Worm (Caenorhabditis elegans) whole organism, L2 larva: ENCODE results near the gene ttr-24.

Experiments
- C34F6.9 ChIP-seq: fragments of 150-350 bp; optimal IDR thresholded peaks from 2 replicates; lab custom pipeline; 2014; ENCODE audit warnings: missing biosample characterization, missing genetic modification characterization
- F13H6.1 ChIP-seq: sonication (generic microtip); optimal IDR thresholded peaks from 2 replicates; lab custom pipeline; 2016; ENCODE audit warnings: missing genetic modification characterization, missing compliant biosample characterization
- R02D3.7 ChIP-seq: fragments of 150-350 bp; optimal IDR thresholded peaks from 2 replicates; lab custom pipeline; 2014; ENCODE audit warnings: missing biosample characterization, missing genetic modification characterization
- ZK546.5 ChIP-seq: sonication (generic microtip); optimal IDR thresholded peaks from 2 replicates; lab custom pipeline; 2017; ENCODE audit warnings: missing biosample characterization, missing genetic modification characterization
- alr-1 ChIP-seq: fragments of 150-350 bp; optimal IDR thresholded peaks from 2 replicates; lab custom pipeline; 2014; ENCODE audit warnings: missing biosample characterization, missing genetic modification characterization
- aly-2 ChIP-seq: fragments of 150-350 bp; optimal IDR thresholded peaks from 2 replicates; lab custom pipeline; 2014; ENCODE audit warnings: missing biosample characterization, missing genetic modification characterization
- ama-1 ChIP-seq: fragments of 150-350 bp; optimal IDR thresholded peaks from 2 replicates; lab custom pipeline; 2018; ENCODE audit warnings: inconsistent platforms
- blmp-1 ChIP-seq: sonication (generic microtip); optimal IDR thresholded peaks from 2 replicates; lab custom pipeline; 2017; ENCODE audit warnings: missing genetic modification characterization, mild to moderate bottlenecking, missing compliant biosample characterization, antibody characterized with exemption, moderate library complexity; ENCODE audit not compliant: insufficient read depth
- crh-2 ChIP-seq: sonication (generic microtip); optimal IDR thresholded peaks from 2 replicates; lab custom pipeline; 2017; ENCODE audit warnings: missing biosample characterization, missing genetic modification characterization
- egl-27 ChIP-seq: sonication (generic microtip); optimal IDR thresholded peaks from 3 replicates; lab custom pipeline; 2017; ENCODE audit warnings: missing biosample characterization, missing genetic modification reagents, missing genetic modification characterization
- elt-1 ChIP-seq: fragments of 150-350 bp; optimal IDR thresholded peaks from 2 replicates; lab custom pipeline; 2014; ENCODE audit warnings: missing biosample characterization, missing genetic modification characterization
- elt-3 ChIP-seq: sonication (generic microtip); optimal IDR thresholded peaks from 2 replicates; lab custom pipeline; 2017; ENCODE audit warnings: missing biosample characterization, missing genetic modification characterization
- fos-1 ChIP-seq: fragments of 150-350 bp; optimal IDR thresholded peaks from 2 replicates; lab custom pipeline; 2014; ENCODE audit warnings: missing biosample characterization, missing genetic modification characterization
- lin-13 ChIP-seq: fragments of 150-350 bp; optimal IDR thresholded peaks from 2 replicates; lab custom pipeline; 2014; ENCODE audit warnings: missing biosample characterization, missing genetic modification reagents, missing genetic modification characterization
- lin-39 ChIP-seq: fragments of 150-350 bp; optimal IDR thresholded peaks from 2 replicates; lab custom pipeline; 2014; ENCODE audit warnings: missing biosample characterization, missing genetic modification reagents, missing genetic modification characterization
- lsy-2 ChIP-seq, 2 experiments: fragments of 150-350 bp in 1 of 2; sonication (generic microtip) in 1 of 2; optimal IDR thresholded peaks; 2 replicates each; lab custom pipeline; 2014 to 2017; ENCODE audit warnings: missing biosample characterization in 2 of 2, missing genetic modification characterization in 2 of 2
- mab-5 ChIP-seq: fragments of 150-350 bp; optimal IDR thresholded peaks from 2 replicates; lab custom pipeline; 2014; ENCODE audit warnings: missing biosample characterization, missing genetic modification characterization
- mdl-1 ChIP-seq, 2 experiments: fragments of 150-350 bp in 1 of 2; sonication (generic microtip) in 1 of 2; optimal IDR thresholded peaks; 2 replicates each; lab custom pipeline; 2017; ENCODE audit warnings: missing biosample characterization in 2 of 2, missing genetic modification characterization in 2 of 2
- nhr-10 ChIP-seq: sonication (generic microtip); optimal IDR thresholded peaks from 2 replicates; lab custom pipeline; 2017; ENCODE audit warnings: missing biosample characterization, missing genetic modification characterization
- nhr-12 ChIP-seq: fragments of 150-350 bp; optimal IDR thresholded peaks from 2 replicates; lab custom pipeline; 2014; ENCODE audit warnings: missing biosample characterization, missing genetic modification characterization
- nhr-129 ChIP-seq: fragments of 150-350 bp; optimal IDR thresholded peaks from 2 replicates; lab custom pipeline; 2014; ENCODE audit warnings: missing biosample characterization, missing genetic modification characterization
- nhr-21 ChIP-seq: fragments of 150-350 bp; optimal IDR thresholded peaks from 2 replicates; lab custom pipeline; 2014; ENCODE audit warnings: missing biosample characterization, missing genetic modification characterization
- nhr-23 ChIP-seq: fragments of 150-350 bp; optimal IDR thresholded peaks from 2 replicates; lab custom pipeline; 2014; ENCODE audit warnings: missing biosample characterization, missing genetic modification reagents, missing genetic modification characterization
- nhr-237 ChIP-seq: fragments of 150-350 bp; optimal IDR thresholded peaks from 2 replicates; lab custom pipeline; 2014; ENCODE audit warnings: missing biosample characterization, missing genetic modification characterization
- nhr-25 ChIP-seq: fragments of 150-350 bp; sonication (generic microtip); optimal IDR thresholded peaks from 3 replicates; lab custom pipeline; 2014; ENCODE audit warnings: missing biosample characterization, missing genetic modification characterization
- nhr-6 ChIP-seq: fragments of 150-350 bp; optimal IDR thresholded peaks from 2 replicates; lab custom pipeline; 2014; ENCODE audit warnings: missing biosample characterization, missing genetic modification characterization
- peb-1 ChIP-seq: fragments of 150-350 bp; optimal IDR thresholded peaks from 2 replicates; lab custom pipeline; 2014; ENCODE audit warnings: missing biosample characterization, missing genetic modification characterization
- sma-3 ChIP-seq: sonication (generic microtip); optimal IDR thresholded peaks from 2 replicates; lab custom pipeline; 2016; ENCODE audit warnings: missing genetic modification reagents, missing genetic modification characterization, missing compliant biosample characterization
- sma-9 ChIP-seq, 2 experiments: fragments of 150-350 bp in 1 of 2; sonication (generic microtip) in 1 of 2; optimal IDR thresholded peaks; 2 replicates each; lab custom pipeline; 2014 to 2016; ENCODE audit warnings: missing genetic modification characterization in 2 of 2, mild to moderate bottlenecking in 1 of 2, missing biosample characterization in 1 of 2, missing compliant biosample characterization in 1 of 2, missing genetic modification reagents in 1 of 2, moderate library complexity in 1 of 2
- snpc-4 ChIP-seq: fragments of 150-350 bp; optimal IDR thresholded peaks from 2 replicates; lab custom pipeline; 2014; ENCODE audit warnings: missing biosample characterization, missing genetic modification characterization
- unc-39 ChIP-seq: fragments of 150-350 bp; optimal IDR thresholded peaks from 2 replicates; lab custom pipeline; 2014; ENCODE audit warnings: missing biosample characterization, missing genetic modification characterization
- unc-55 ChIP-seq: fragments of 150-350 bp; sonication (generic microtip); optimal IDR thresholded peaks from 3 replicates; lab custom pipeline; 2014; ENCODE audit warnings: missing biosample characterization, missing genetic modification reagents, missing genetic modification characterization
- zag-1 ChIP-seq: fragments of 150-350 bp; optimal IDR thresholded peaks from 2 replicates; lab custom pipeline; 2014; ENCODE audit warnings: missing biosample characterization, missing genetic modification characterization
- ztf-1 ChIP-seq: fragments of 200-800 bp; sonication (Bioruptor generic); conservative IDR thresholded peaks from 2 replicates; pipeline ENCODE4 v1.3.6; 2022; ENCODE audit warnings: missing genetic modification characterization, missing compliant biosample characterization
- ztf-11 ChIP-seq: sonication (generic microtip); optimal IDR thresholded peaks from 2 replicates; lab custom pipeline; 2017; ENCODE audit warnings: missing biosample characterization, missing genetic modification characterization
- ztf-4 ChIP-seq: fragments of 150-350 bp; optimal IDR thresholded peaks from 2 replicates; lab custom pipeline; 2014; ENCODE audit warnings: missing biosample characterization, missing genetic modification characterization

ttr-24 gene

DNA sequence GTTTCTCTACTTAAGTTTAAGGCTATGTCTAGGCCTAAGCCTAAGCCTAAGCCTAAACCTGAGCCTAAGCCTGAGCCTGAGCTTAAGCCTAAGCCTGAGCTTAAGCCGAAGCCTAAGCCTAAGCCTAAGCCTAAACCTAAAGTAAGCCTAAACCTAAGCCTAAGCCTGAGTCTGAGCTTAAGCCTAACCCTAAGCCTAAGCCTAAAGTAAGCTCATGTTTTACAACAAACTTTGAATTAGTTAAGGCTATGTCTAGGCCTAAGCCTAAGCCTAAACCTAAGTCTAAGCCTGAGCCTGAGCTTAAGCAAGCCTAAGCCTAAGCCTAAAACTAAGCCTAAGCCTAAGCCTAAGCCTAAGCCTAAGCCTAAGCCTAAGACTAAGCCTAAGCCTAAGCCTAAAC is 9.2 kb upstream of the ttr-24 start:
- TF ChIP-seq egl-27 (tag; lab: Kevin White, UChicago) (no peak), aly-2 (tag; lab: Kevin White, UChicago) (no peak), mab-5 (tag; lab: Kevin White, UChicago) (no peak), snpc-4 (tag; lab: Kevin White, UChicago) (no peak), nhr-21 (tag; lab: Kevin White, UChicago) (no peak), nhr-23 (no peak), C34F6.9 (tag; lab: Kevin White, UChicago) (no peak), R02D3.7 (no peak), lin-13 (GFP tag; lab: Kevin White, UChicago) (no peak), blmp-1 (tag; lab: Kevin White, UChicago) (no peak), elt-1 (tag; lab: Kevin White, UChicago) (no peak)
- TF ChIP-seq, all 48 proteins: peak for 0

DNA sequence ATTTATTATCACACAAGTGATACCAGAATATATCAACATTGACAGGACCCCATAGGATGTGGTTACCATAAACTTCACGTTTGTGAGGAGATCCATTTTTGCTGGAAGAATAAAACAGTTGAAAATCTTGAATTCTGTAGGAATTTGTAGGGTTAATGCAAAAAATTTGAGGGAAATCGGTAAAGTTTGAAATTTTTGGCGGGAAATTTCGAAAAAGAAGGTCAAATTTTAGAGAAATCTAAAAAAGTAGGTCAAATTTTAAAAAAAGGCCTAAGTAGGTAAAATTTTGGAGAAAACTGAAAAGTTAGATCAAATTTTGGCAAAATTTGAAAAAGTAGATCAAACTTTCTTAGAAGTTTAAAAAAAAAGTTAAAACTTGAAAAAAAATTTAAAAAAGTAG is 8.3 kb upstream of the ttr-24 start, which contains the start of gene srg-34:
Gene srg-34, minus strand, starts transcription at position 101 of the 400 bp plus-strand sequence.
- no peak for TF ChIP-seq nhr-10
- TF ChIP-seq nhr-25 (tag; lab: Kevin White, UChicago), result no peak
- no peak for TF ChIP-seq nhr-237
- no peak for TF ChIP-seq lsy-2 (tag; optimal IDR thresholded peaks at IDR 0.05; lab: Kevin White, UChicago)
- TF ChIP-seq crh-2 (tag; lab: Kevin White, UChicago), result no peak
- no peak for TF ChIP-seq nhr-23
- TF ChIP-seq ztf-4 (tag; lab: Kevin White, UChicago), result no peak
- TF ChIP-seq egl-27 (tag; lab: Kevin White, UChicago), result no peak
- TF ChIP-seq unc-39 (tag; lab: Kevin White, UChicago), result no peak
- TF ChIP-seq nhr-12 (tag; lab: Kevin White, UChicago), result no peak
- no peak for TF ChIP-seq aly-2 (tag; lab: Kevin White, UChicago)
- TF ChIP-seq ama-1 (lab: Kevin White, UChicago), result no peak
- no peak for TF ChIP-seq ZK546.5 (tag; lab: Kevin White, UChicago)
- TF ChIP-seq ztf-11 (tag; lab: Kevin White, UChicago), result no peak
- TF ChIP-seq nhr-21 (tag; lab: Kevin White, UChicago), result no peak

- TF ChIP-seq sma-9 (GFP tag; optimal IDR thresholded peaks at IDR 0.05; lab: Kevin White, UChicago) (peak; percentile 30), sma-9 (tag; optimal IDR thresholded peaks at IDR 0.05; lab: Kevin White, UChicago) (no peak), unc-39 (tag; lab: Kevin White, UChicago) (no peak), C34F6.9 (tag; lab: Kevin White, UChicago) (no peak), F13H6.1 (tag; lab: Kevin White, UChicago) (peak; percentile 40), ama-1 (lab: Kevin White, UChicago) (no peak), sma-3 (no peak), blmp-1 (tag; lab: Kevin White, UChicago) (no peak), zag-1 (tag; lab: Kevin White, UChicago) (no peak), alr-1 (tag; lab: Kevin White, UChicago) (no peak), nhr-25 (tag; lab: Kevin White, UChicago) (no peak), ztf-1 (no peak)
Observed at ce11 chrV:18560944-18561343, 4.5 kb upstream of the ttr-24 start.

ce11 chrV:18560188-18560587 is 3.7 kb upstream of the ttr-24 start, which contains the start of gene ttr-26:
Gene ttr-26, minus strand, starts transcription at chrV:18560288.
- TF ChIP-seq fos-1 (no peak), F13H6.1 (tag; lab: Kevin White, UChicago) (peak; percentile 8), aly-2 (tag; lab: Kevin White, UChicago) (no peak)

ce11 chrV:18553750-18554149 is 2.7 kb downstream of the ttr-24 start, which contains the start of gene Y51A2D.8:
Gene Y51A2D.8, minus strand, starts transcription at chrV:18553850.
- TF ChIP-seq ztf-4 (tag; lab: Kevin White, UChicago), result no peak
- no peak for TF ChIP-seq lin-39 (tag; lab: Kevin White, UChicago)
- TF ChIP-seq nhr-237, result no peak
- TF ChIP-seq nhr-129 (tag; lab: Kevin White, UChicago), result no peak
- no peak for TF ChIP-seq peb-1
- no peak for TF ChIP-seq elt-3 (tag; lab: Kevin White, UChicago)
- no peak for TF ChIP-seq unc-55
- TF ChIP-seq nhr-6 (tag; lab: Kevin White, UChicago), result no peak
- TF ChIP-seq crh-2 (tag; lab: Kevin White, UChicago), result no peak
- no peak for TF ChIP-seq R02D3.7
- no peak for TF ChIP-seq mdl-1 (tag; optimal IDR thresholded peaks at IDR 0.05; lab: Kevin White, UChicago)
- no peak for TF ChIP-seq ztf-1
- TF ChIP-seq, all 48 proteins: peak for 0
